Fruit fly (Drosophila melanogaster) whole organism, embryonic: ENCODE measurements around the gene M6.
A peak's percentile ranks its signal among the peaks of the same experiment; 100 is the strongest.

Source experiments
- Atf3 ChIP-seq: fragments of 200-800 bp; sonication (Bioruptor generic); optimal IDR thresholded peaks from 3 replicates; lab custom pipeline; 2016; ENCODE audit warnings: missing biosample characterization, missing genetic modification characterization
- CG10267 ChIP-seq: fragments of 200-800 bp; sonication (Bioruptor generic); optimal IDR thresholded peaks from 2 replicates; lab custom pipeline; 2018; ENCODE audit warnings: missing biosample characterization, mild to moderate bottlenecking, missing genetic modification characterization, moderate library complexity
- CG11696 ChIP-seq: fragments of 200-800 bp; sonication (Bioruptor generic); IDR thresholded peaks from 2 replicates; pipeline ENCODE4 v1.3.6; 2022; ENCODE audit warnings: missing biosample characterization, missing genetic modification characterization
- CG13123 ChIP-seq: fragments of 200-800 bp; sonication (Bioruptor generic); optimal IDR thresholded peaks from 2 replicates; lab custom pipeline; 2016; ENCODE audit warnings: missing biosample characterization, missing genetic modification characterization
- CG14965 ChIP-seq: fragments of 200-800 bp; sonication (Bioruptor generic); optimal IDR thresholded peaks from 2 replicates; lab custom pipeline; 2016; ENCODE audit warnings: missing biosample characterization, missing genetic modification characterization, borderline replicate concordance
- CG1647 ChIP-seq: fragments of 200-800 bp; sonication (Bioruptor generic); optimal IDR thresholded peaks from 3 replicates; lab custom pipeline; 2016; ENCODE audit warnings: missing biosample characterization, missing genetic modification characterization
- CG17328 ChIP-seq: fragments of 200-800 bp; sonication (Bioruptor generic); IDR thresholded peaks from 2 replicates; pipeline ENCODE4 v1.3.6; 2022; ENCODE audit warnings: missing biosample characterization, missing genetic modification characterization
- CG17612 ChIP-seq: fragments of 200-800 bp; sonication (Bioruptor generic); IDR thresholded peaks from 2 replicates; pipeline ENCODE4 v1.3.6; 2022; ENCODE audit warnings: missing biosample characterization, missing genetic modification characterization
- CG17912 ChIP-seq: fragments of 200-800 bp; sonication (Bioruptor generic); optimal IDR thresholded peaks from 2 replicates; lab custom pipeline; 2018; ENCODE audit warnings: missing biosample characterization, mild to moderate bottlenecking, missing genetic modification characterization
- CG18011 ChIP-seq: fragments of 200-800 bp; sonication (Bioruptor generic); optimal IDR thresholded peaks from 2 replicates; lab custom pipeline; 2017; ENCODE audit warnings: missing biosample characterization, missing genetic modification characterization, mild to moderate bottlenecking, moderate library complexity, missing genotype
- CG18599 ChIP-seq: fragments of 200-800 bp; sonication (Bioruptor generic); optimal IDR thresholded peaks from 3 replicates; lab custom pipeline; 2017; ENCODE audit warnings: missing biosample characterization, missing genetic modification characterization, mild to moderate bottlenecking, moderate library complexity, missing genetic modification reagents
- CG3163 ChIP-seq: fragments of 200-800 bp; sonication (Bioruptor generic); optimal IDR thresholded peaks from 3 replicates; lab custom pipeline; 2016; ENCODE audit warnings: missing biosample characterization, missing genetic modification characterization
- CG32772 ChIP-seq: fragments of 200-800 bp; sonication (Bioruptor generic); IDR thresholded peaks from 2 replicates; pipeline ENCODE4 v1.3.6; 2022; ENCODE audit warnings: missing biosample characterization, missing genetic modification characterization
- CG3726 ChIP-seq: fragments of 200-800 bp; sonication (Bioruptor generic); IDR thresholded peaks from 3 replicates; pipeline ENCODE4, ENCODE4 v1.3.6; 2022; ENCODE audit warnings: missing biosample characterization, missing genetic modification characterization
- CG5180 ChIP-seq: fragments of 200-800 bp; sonication (Bioruptor generic); optimal IDR thresholded peaks from 3 replicates; lab custom pipeline; 2017; ENCODE audit warnings: missing biosample characterization, missing genetic modification characterization, mild to moderate bottlenecking, moderate library complexity, missing genetic modification reagents
- CG6272 ChIP-seq: fragments of 200-800 bp; sonication (Bioruptor generic); IDR thresholded peaks from 2 replicates; pipeline ENCODE4 v1.3.6; 2022; ENCODE audit warnings: missing biosample characterization, missing genetic modification characterization
- CG6791 ChIP-seq: fragments of 200-800 bp; sonication (Bioruptor generic); IDR thresholded peaks from 3 replicates; pipeline ENCODE4 v1.3.6; 2022; ENCODE audit warnings: missing biosample characterization, missing genetic modification characterization; ENCODE audit not compliant: partially characterized antibody
- CG7928 ChIP-seq: fragments of 200-800 bp; sonication (Bioruptor generic); optimal IDR thresholded peaks from 2 replicates; lab custom pipeline; 2017; ENCODE audit warnings: missing biosample characterization, mild to moderate bottlenecking, missing genetic modification characterization
- CG7987 ChIP-seq: fragments of 200-800 bp; sonication (Bioruptor generic); optimal IDR thresholded peaks from 2 replicates; lab custom pipeline; 2018; ENCODE audit warnings: missing biosample characterization, mild to moderate bottlenecking, missing genetic modification characterization, moderate library complexity
- CG8290 ChIP-seq, 3 experiments: fragments of 200-800 bp; sonication (Bioruptor generic); optimal IDR thresholded peaks; 2 replicates each; lab custom pipeline; 2016 to 2019; ENCODE audit warnings: missing biosample characterization in 3 of 3, missing genetic modification characterization in 3 of 3, mild to moderate bottlenecking in 2 of 3, moderate library complexity in 1 of 3
- CG8359 ChIP-seq: fragments of 200-800 bp; sonication (Bioruptor generic); optimal IDR thresholded peaks from 2 replicates; lab custom pipeline; 2017; ENCODE audit warnings: missing biosample characterization, mild to moderate bottlenecking, missing genetic modification characterization, borderline replicate concordance
- CG8478 ChIP-seq: fragments of >200 bp; optimal IDR thresholded peaks from 2 replicates; lab custom pipeline; 2018
- Chrac-16 ChIP-seq: fragments of 200-800 bp; sonication (Bioruptor generic); optimal IDR thresholded peaks from 3 replicates; lab custom pipeline; 2016; ENCODE audit warnings: missing biosample characterization, missing genetic modification characterization
- CkIIα-i1 ChIP-seq: fragments of 200-800 bp; sonication (Bioruptor generic); IDR thresholded peaks from 2 replicates; pipeline ENCODE4 v1.3.6; 2022; ENCODE audit warnings: missing biosample characterization, missing genetic modification characterization
- Kr ChIP-seq: fragments of 200-800 bp; sonication (Bioruptor generic); optimal IDR thresholded peaks from 2 replicates; lab custom pipeline; 2017; ENCODE audit warnings: missing biosample characterization, mild to moderate bottlenecking, missing genetic modification characterization
- Mes4 ChIP-seq: fragments of 200-800 bp; sonication (Bioruptor generic); optimal IDR thresholded peaks from 2 replicates; lab custom pipeline; 2016; ENCODE audit warnings: missing biosample characterization, missing genetic modification characterization
- NC2β ChIP-seq: fragments of 200-800 bp; sonication (Bioruptor generic); optimal IDR thresholded peaks from 2 replicates; lab custom pipeline; 2016; ENCODE audit warnings: missing biosample characterization, missing genetic modification characterization
- Oli ChIP-seq: fragments of 200-800 bp; sonication (Bioruptor generic); optimal IDR thresholded peaks from 2 replicates; lab custom pipeline; 2018; ENCODE audit warnings: missing biosample characterization, mild to moderate bottlenecking, missing genetic modification characterization, moderate library complexity
- Rx ChIP-seq: fragments of 200-800 bp; sonication (Bioruptor generic); IDR thresholded peaks from 2 replicates; pipeline ENCODE4 v1.3.6; 2022; ENCODE audit warnings: missing biosample characterization, missing genetic modification characterization
- ac ChIP-seq: fragments of 200-800 bp; sonication (Bioruptor generic); optimal IDR thresholded peaks from 3 replicates; lab custom pipeline; 2017; ENCODE audit warnings: missing biosample characterization, mild to moderate bottlenecking, missing genetic modification characterization
- dpn ChIP-seq, 2 experiments: fragments of 200-800 bp; sonication (Bioruptor generic); optimal IDR thresholded peaks; 3 replicates each; lab custom pipeline; 2016; ENCODE audit warnings: missing biosample characterization in 2 of 2, missing genetic modification characterization in 2 of 2
- fd3F ChIP-seq: fragments of 200-800 bp; sonication (Bioruptor generic); optimal IDR thresholded peaks from 2 replicates; lab custom pipeline; 2018; ENCODE audit warnings: missing biosample characterization, mild to moderate bottlenecking, missing genetic modification characterization, moderate library complexity
- gce ChIP-seq: fragments of 200-800 bp; sonication (Bioruptor generic); IDR thresholded peaks from 3 replicates; pipeline ENCODE4 v1.3.6; 2022; ENCODE audit warnings: missing biosample characterization, missing genetic modification characterization
- gfzf ChIP-seq: fragments of 200-800 bp; sonication (Bioruptor generic); optimal IDR thresholded peaks from 2 replicates; lab custom pipeline; 2016; ENCODE audit warnings: missing biosample characterization, mild to moderate bottlenecking, missing genetic modification characterization, moderate library complexity
- grau ChIP-seq: fragments of 200-800 bp; optimal IDR thresholded peaks from 3 replicates; lab custom pipeline; 2019; ENCODE audit warnings: missing biosample characterization, mild to moderate bottlenecking, missing genetic modification characterization, moderate library complexity
- hkb ChIP-seq, 2 experiments: fragments of 200-800 bp in 1 of 2; fragments of >200 bp in 1 of 2; sonication (Bioruptor generic) in 1 of 2; IDR thresholded peaks in 1 of 2; optimal IDR thresholded peaks in 1 of 2; 2 replicates each; pipeline versions ENCODE4 v1.3.6 to Lab custom; 2017 to 2022; ENCODE audit warnings: missing biosample characterization in 1 of 2, missing genetic modification characterization in 1 of 2
- ind ChIP-seq: fragments of 200-800 bp; sonication (Bioruptor generic); optimal IDR thresholded peaks from 3 replicates; lab custom pipeline; 2016; ENCODE audit warnings: missing biosample characterization, missing genetic modification characterization
- lab ChIP-seq: fragments of 200-800 bp; sonication (Bioruptor generic); optimal IDR thresholded peaks from 3 replicates; lab custom pipeline; 2017; ENCODE audit warnings: missing biosample characterization, missing genetic modification characterization, mild to moderate bottlenecking, moderate library complexity, missing genetic modification reagents
- nerfin-2 ChIP-seq: fragments of 200-800 bp; sonication (Bioruptor generic); IDR thresholded peaks from 2 replicates; pipeline ENCODE4 v1.3.6; 2022; ENCODE audit warnings: missing biosample characterization, missing genetic modification characterization; ENCODE audit not compliant: partially characterized antibody
- nom ChIP-seq: fragments of 200-800 bp; sonication (Bioruptor generic); optimal IDR thresholded peaks from 2 replicates; lab custom pipeline; 2017; ENCODE audit warnings: missing biosample characterization, missing genetic modification characterization, mild to moderate bottlenecking, moderate library complexity, missing genetic modification reagents
- pnt ChIP-seq: fragments of 200-800 bp; sonication (Bioruptor generic); optimal IDR thresholded peaks from 3 replicates; lab custom pipeline; 2016; ENCODE audit warnings: missing biosample characterization, missing genetic modification characterization
- pros ChIP-seq: fragments of 200-800 bp; sonication (Bioruptor generic); optimal IDR thresholded peaks from 3 replicates; lab custom pipeline; 2019; ENCODE audit warnings: missing biosample characterization, mild to moderate bottlenecking, missing genetic modification characterization, moderate library complexity
- schlank ChIP-seq: fragments of 200-800 bp; sonication (Bioruptor generic); optimal IDR thresholded peaks from 2 replicates; lab custom pipeline; 2018; ENCODE audit warnings: missing biosample characterization, mild to moderate bottlenecking, missing genetic modification characterization
- scrt ChIP-seq: fragments of 200-800 bp; sonication (Bioruptor generic); optimal IDR thresholded peaks from 2 replicates; lab custom pipeline; 2018; ENCODE audit warnings: missing biosample characterization, mild to moderate bottlenecking, missing genetic modification characterization, moderate library complexity
- stc ChIP-seq: fragments of 200-800 bp; sonication (Bioruptor generic); IDR thresholded peaks from 2 replicates; pipeline ENCODE4 v1.3.6; 2022; ENCODE audit warnings: missing biosample characterization, missing genetic modification characterization
- tgo ChIP-seq: fragments of 200-800 bp; sonication (Bioruptor generic); IDR thresholded peaks from 3 replicates; pipeline ENCODE4 v1.3.6; 2022; ENCODE audit warnings: missing biosample characterization, missing genetic modification characterization
- ttk ChIP-seq: fragments of 200-800 bp; sonication (Bioruptor generic); IDR thresholded peaks from 2 replicates; pipeline ENCODE4 v2.1.2; 2022; ENCODE audit warnings: missing biosample characterization, missing genetic modification characterization
- tup ChIP-seq: fragments of 200-800 bp; sonication (Bioruptor generic); optimal IDR thresholded peaks from 2 replicates; lab custom pipeline; 2016; ENCODE audit warnings: missing biosample characterization, mild to moderate bottlenecking, missing genetic modification characterization, moderate library complexity
- usp ChIP-seq: fragments of >200 bp; optimal IDR thresholded peaks from 2 replicates; lab custom pipeline; 2017; ENCODE audit warnings: missing biosample characterization, missing genetic modification characterization

M6 gene

dm6 chr3L:21507354-21507928, at the start of gene M6, which contains the start of gene Glg1 (continued):
- TF ChIP-seq schlank (tag; lab: Kevin White, UChicago) (no peak), tup (peak; percentile 7), ind (GFP tag; lab: Kevin White, UChicago) (peak; percentile 70), hkb (optimal IDR thresholded peaks at IDR 0.05; lab: Kevin White, UChicago) (no peak), hkb (GFP tag; IDR thresholded peaks at IDR 0.05; lab: Robert Waterston, UW) (peak; percentile 68), ttk (GFP tag; lab: Robert Waterston, UW) (no peak), CG3726 (GFP tag; lab: Robert Waterston, UW) (no peak), usp (GFP tag; lab: Kevin White, UChicago) (no peak), Atf3 (GFP tag; lab: Kevin White, UChicago) (peak; percentile 32), CG7987 (GFP tag; lab: Kevin White, UChicago) (no peak), Rx (GFP tag; lab: Robert Waterston, UW) (0 out of 2 replicates have a peak, but pooled peaks have one; percentile 2), CG17612 (GFP tag; lab: Robert Waterston, UW) (no peak), Kr (GFP tag; lab: Kevin White, UChicago) (no peak), ac (GFP tag; lab: Kevin White, UChicago) (no peak), stc (GFP tag; lab: Robert Waterston, UW) (no peak), CG5180 (GFP tag; lab: Kevin White, UChicago) (no peak), gfzf (GFP tag; lab: Kevin White, UChicago) (peak; percentile 15), CG13123 (GFP tag; lab: Kevin White, UChicago) (no peak), Oli (tag; lab: Kevin White, UChicago) (peak; percentile 53), CG17912 (no peak), CG1647 (peak; percentile 42), lab (GFP tag; lab: Kevin White, UChicago) (peak; percentile 70), nerfin-2 (peak; percentile 93), grau (tag; lab: Kevin White, UChicago) (peak; percentile 71), fd3F (GFP tag; lab: Kevin White, UChicago) (peak; percentile 38), Chrac-16 (GFP tag; lab: Kevin White, UChicago) (peak; percentile 62), NC2β (GFP tag; lab: Kevin White, UChicago) (peak; percentile 45), CG17328 (peak; percentile 67), CG7928 (GFP tag; lab: Kevin White, UChicago) (peak; percentile 5), pnt (peak; percentile 37), CG10267 (tag; lab: Kevin White, UChicago) (peak; percentile 70), CG18011 (GFP tag; lab: Kevin White, UChicago) (peak; percentile 44), CG8478 (lab: Kevin White, UChicago) (no peak), dpn (GFP tag; optimal IDR thresholded peaks at IDR 0.05; lab: Kevin White, UChicago) (peak; percentile 65 to 74), CG6272 (peak; percentile 30; the same call in 1 of the 2 replicates), pros (GFP tag; lab: Kevin White, UChicago) (no peak), CG6791 (peak; percentile 92), CG3163 (GFP tag; lab: Kevin White, UChicago) (no peak), CG8290 (GFP tag; optimal IDR thresholded peaks at IDR 0.05; lab: Kevin White, UChicago) (peak; percentile 62), CG8290 (tag; optimal IDR thresholded peaks at IDR 0.05; lab: Kevin White, UChicago) (peak; percentile 63 to 74), CG32772 (peak; percentile 51; the same call in 1 of the 2 replicates), CG11696 (GFP tag; lab: Robert Waterston, UW) (no peak), nom (no peak), CG18599 (GFP tag; lab: Kevin White, UChicago) (peak; percentile 77), scrt (GFP tag; lab: Kevin White, UChicago) (peak; percentile 74), CkIIα-i1 (no peak), Mes4 (no peak), CG8359 (GFP tag; lab: Kevin White, UChicago) (no peak), gce (GFP tag; lab: Robert Waterston, UW) (no peak), tgo (GFP tag; lab: Robert Waterston, UW) (peak; percentile 52), CG14965 (GFP tag; lab: Kevin White, UChicago) (no peak)
